Worm (Caenorhabditis elegans) whole organism, early embryonic: Measurements from ENCODE around the gene C29A12.6.

Experiments used
- B0310.2 ChIP-seq: sonication (generic microtip); optimal IDR thresholded peaks from 2 replicates; lab custom pipeline; 2016; ENCODE audit warnings: mild to moderate bottlenecking, missing genetic modification characterization, missing compliant biosample characterization
- ama-1 ChIP-seq: fragments of 150-350 bp; optimal IDR thresholded peaks from 2 replicates; lab custom pipeline; 2014
- ceh-13 ChIP-seq: fragments of 200-800 bp; sonication (Bioruptor generic); optimal IDR thresholded peaks from 2 replicates; lab custom pipeline; 2018; ENCODE audit warnings: mild to moderate bottlenecking, missing genetic modification characterization, missing compliant biosample characterization
- ceh-36 ChIP-seq: sonication (generic microtip); optimal IDR thresholded peaks from 2 replicates; lab custom pipeline; 2016; ENCODE audit warnings: missing genetic modification characterization, inconsistent platforms, missing compliant biosample characterization
- flt-1 ChIP-seq: fragments of 200-800 bp; sonication (Bioruptor generic); IDR thresholded peaks from 2 replicates; pipeline ENCODE4 v1.3.6; 2022; ENCODE audit warnings: missing genetic modification characterization, missing compliant biosample characterization
- hmg-4 ChIP-seq: fragments of 200-800 bp; sonication (Bioruptor generic); optimal IDR thresholded peaks from 2 replicates; lab custom pipeline; 2018; ENCODE audit warnings: mild to moderate bottlenecking, missing genetic modification characterization, missing compliant biosample characterization
- hnd-1 ChIP-seq: sonication (generic microtip); optimal IDR thresholded peaks from 2 replicates; lab custom pipeline; 2016; ENCODE audit warnings: missing genetic modification characterization, missing compliant biosample characterization
- tbx-11 ChIP-seq: fragments of 200-800 bp; sonication (Bioruptor generic); IDR thresholded peaks from 2 replicates; pipeline ENCODE4 v1.3.6; 2022; ENCODE audit warnings: missing genetic modification characterization, missing compliant biosample characterization
- tra-4 ChIP-seq: sonication (generic microtip); optimal IDR thresholded peaks from 2 replicates; lab custom pipeline; 2017; ENCODE audit warnings: missing genetic modification characterization, missing compliant biosample characterization

DNA sequence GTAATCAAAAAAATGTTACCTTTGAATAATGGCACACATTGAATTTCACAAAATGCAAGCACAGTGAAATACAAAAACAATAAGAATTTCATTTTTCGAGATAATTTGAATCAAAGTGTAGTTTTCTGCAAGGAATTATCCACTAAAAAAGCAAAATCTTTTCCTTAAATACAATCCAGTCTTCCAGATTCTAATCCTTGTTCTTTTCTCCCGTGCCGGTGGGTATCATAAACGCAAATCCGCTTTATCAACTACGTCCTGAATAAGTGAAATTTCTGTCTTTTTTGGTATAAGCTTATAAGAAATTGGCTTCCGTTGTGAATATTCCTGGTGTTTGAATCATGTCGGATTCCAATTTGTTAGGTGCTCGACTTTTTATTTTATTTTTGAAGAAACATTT lies 41.2 kb downstream of the C29A12.6 start:
- no peak for TF ChIP-seq tbx-11 (GFP tag; lab: Robert Waterston, UW)
- no peak for TF ChIP-seq ceh-36 (tag; lab: Kevin White, UChicago)
- TF ChIP-seq B0310.2 (tag; lab: Kevin White, UChicago): no peak
- no peak for TF ChIP-seq ama-1 (lab: Kevin White, UChicago)
- no peak for TF ChIP-seq hnd-1
- TF ChIP-seq hmg-4 (GFP tag; lab: Kevin White, UChicago): no peak
- no peak for TF ChIP-seq flt-1 (GFP tag; lab: Robert Waterston, UW)
- no peak for TF ChIP-seq ceh-13 (GFP tag; lab: Kevin White, UChicago)
- no peak for TF ChIP-seq tra-4 (tag; lab: Kevin White, UChicago)
